Fruit fly (Drosophila melanogaster) whole organism, larva: ENCODE measurements around the gene CG1835.

Experiments
- noc ChIP-seq: fragments of 200-800 bp; sonication (Bioruptor generic); optimal IDR thresholded peaks from 3 replicates; lab custom pipeline; 2019; ENCODE audit warnings: missing biosample characterization, mild to moderate bottlenecking, missing genetic modification characterization, moderate library complexity

CG1835 gene

DNA sequence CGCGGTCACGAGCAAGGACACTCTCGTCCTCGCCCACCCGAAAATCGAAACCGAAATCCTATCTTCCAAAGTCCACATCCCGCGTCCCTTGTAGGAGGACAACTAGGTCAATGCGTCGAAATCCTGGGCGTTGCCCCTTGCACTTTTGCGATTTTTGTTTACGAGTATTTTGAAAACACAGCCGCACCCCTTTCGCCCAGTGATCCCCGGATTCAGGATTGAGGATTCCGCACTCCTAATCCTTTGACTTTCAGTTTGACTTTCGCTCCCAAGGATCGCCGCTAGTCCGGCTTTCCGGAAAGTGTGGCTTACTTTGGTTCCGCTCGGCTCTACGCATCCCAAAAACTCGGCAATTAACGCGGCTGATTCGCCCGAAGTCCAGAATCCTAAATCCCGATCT, 18.7 kb downstream of the CG1835 start:
- TF ChIP-seq noc (tag; lab: Kevin White, UChicago), result no peak

DNA sequence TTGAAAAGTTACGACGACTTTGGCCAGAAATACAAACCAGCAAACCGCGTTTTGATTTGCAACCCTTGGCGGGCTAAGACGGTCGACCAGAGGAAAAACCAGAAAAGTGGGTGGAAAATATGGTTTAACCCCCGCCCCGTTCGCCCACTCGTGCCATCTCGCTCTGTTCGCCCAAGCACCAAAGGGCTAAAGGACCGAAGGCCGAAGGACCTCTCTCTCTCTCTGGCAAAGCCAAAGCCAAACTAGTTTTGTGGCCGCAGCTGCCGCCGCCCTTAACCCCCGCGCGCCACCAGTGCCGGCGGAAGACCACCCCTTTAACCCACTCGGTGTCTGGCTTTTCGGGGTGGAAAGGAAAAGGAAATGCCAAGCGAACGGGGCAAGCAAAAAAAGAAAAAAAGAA, 25.5 kb downstream of the CG1835 start:
- no peak for TF ChIP-seq noc (tag; lab: Kevin White, UChicago)

DNA sequence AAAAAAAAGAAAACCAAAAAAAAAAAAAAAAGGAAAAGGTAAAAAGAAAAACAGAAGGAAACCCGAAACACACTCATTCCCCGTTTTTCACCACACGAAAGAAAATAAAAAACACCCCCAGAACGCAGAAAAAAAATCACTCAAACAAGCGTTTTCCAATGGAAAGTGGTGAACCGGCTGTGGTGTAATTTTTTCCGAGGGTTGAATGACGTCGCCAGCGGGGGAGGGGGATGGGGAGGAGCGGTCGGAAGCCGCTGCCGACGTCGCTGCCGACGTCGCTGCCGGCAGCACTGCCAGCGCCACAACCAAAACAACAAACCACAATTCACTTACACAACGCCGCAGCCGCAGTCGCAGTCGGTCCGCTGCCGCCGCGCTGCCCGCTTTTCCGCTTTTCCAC, 27.8 kb downstream of the CG1835 start:
- no peak for TF ChIP-seq noc (tag; lab: Kevin White, UChicago)

DNA sequence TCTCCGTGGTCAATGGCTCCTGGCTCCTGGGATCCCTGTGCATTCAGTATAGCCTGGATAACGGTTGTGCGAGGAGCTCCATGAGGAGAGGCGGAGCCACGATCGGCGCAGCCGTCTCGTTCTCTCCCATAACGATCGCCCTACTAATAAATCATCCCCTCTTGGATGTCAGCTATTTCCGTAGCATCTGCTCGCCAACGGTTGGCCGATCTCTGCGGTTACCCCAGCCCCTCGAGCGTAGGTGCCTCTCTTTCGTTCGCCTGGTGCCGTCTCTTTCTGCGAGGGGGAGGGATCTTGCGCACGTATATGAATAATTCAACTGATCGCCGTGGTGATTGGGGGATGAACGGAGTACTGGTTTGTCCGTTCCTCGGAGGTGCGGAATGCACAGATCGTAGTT, 28.7 kb downstream of the CG1835 start, which contains the start of gene run:
run (plus strand) TSS at position 217 of the 400 bp plus-strand sequence.
- no peak for TF ChIP-seq noc (tag; lab: Kevin White, UChicago)

DNA sequence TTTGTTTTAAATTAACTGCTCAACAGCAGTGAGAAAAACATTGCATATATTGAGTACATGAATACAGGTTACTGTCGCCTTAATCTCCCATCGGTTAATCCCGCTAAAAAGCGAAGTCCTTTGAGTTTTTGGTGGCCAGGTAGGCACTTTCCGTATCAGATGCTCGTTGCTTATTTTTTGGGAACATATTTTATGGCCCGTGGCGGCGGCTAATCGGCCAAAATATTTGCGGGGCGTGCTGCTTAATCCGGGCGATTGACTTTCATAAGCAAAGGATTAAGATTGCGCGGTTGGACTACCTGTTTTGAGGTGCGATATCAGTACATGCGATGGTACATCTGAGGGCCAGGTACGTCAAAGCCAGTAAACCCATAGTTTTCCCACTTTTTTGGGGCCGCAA, 29.5 kb downstream of the CG1835 start:
- no peak for TF ChIP-seq noc (tag; lab: Kevin White, UChicago)

DNA sequence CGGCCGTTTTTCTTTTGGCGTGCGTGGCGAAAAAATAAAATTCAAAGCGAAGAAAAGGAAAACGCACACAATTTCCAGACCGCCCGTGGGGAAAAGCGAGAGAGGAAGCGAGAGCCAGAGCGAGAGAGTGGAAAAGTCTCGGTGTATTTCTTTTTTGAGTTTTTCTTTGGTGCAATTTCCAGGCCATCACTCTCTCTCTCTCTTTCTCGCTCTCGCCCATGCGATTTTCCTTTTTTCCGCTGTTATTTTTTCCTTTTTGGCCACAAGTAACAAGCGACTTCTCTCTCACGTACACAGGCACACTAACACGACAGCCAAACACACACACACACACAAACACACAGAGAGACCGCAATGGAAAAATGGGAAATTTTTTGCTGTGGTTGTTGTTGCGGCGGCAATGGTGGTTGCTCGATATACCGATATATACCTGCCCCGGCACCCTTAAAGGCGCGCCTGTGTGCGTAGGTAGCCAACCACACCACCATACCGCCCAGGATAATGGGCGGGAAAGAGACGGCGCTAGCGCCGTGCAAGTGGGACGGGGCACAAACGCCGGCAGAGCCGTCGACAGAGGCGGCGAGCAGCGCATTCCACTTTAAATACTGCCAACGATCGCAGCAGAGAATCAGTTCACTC, 32.2 kb downstream of the CG1835 start:
- TF ChIP-seq noc (tag; lab: Kevin White, UChicago), result no peak

DNA sequence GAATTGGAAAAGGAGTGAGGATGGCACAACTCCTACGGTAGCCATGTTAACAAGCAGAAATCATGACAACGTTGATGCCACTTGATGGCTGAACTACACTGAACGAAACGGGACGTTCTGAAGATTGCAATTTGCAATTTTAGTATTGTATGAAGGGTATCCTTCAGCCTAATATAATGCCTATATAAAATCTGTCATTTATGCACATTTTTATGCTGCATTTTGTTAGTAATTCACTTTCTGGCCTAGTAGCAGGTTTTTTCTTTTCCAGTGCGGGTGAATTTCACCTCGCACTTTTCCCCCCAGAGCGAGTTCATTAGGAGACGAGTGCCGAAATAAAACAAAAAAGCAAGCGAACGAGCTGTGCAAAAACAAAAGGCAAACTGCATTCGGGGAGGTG, 41.2 kb downstream of the CG1835 start:
- TF ChIP-seq noc (tag; lab: Kevin White, UChicago), result no peak

DNA sequence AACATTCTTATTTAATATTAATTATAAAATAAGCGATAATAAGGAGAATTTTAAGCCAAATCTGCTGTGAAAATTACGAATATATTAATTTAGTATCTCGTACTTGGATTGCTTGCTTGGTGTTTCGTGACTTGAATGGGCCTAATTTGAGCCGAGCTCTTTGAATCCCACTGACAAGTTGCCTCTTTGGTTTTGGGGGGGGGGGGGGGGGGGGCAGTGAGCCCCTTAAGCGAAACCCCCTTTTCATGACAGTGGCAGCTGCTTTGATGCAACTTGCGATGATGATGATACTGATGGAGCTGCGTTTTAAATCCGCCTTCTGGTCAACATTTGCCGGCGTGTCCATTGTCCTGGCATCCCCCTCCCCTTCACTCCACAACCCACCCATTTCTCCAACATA, 42.6 kb downstream of the CG1835 start:
- TF ChIP-seq noc (tag; lab: Kevin White, UChicago), result no peak

DNA sequence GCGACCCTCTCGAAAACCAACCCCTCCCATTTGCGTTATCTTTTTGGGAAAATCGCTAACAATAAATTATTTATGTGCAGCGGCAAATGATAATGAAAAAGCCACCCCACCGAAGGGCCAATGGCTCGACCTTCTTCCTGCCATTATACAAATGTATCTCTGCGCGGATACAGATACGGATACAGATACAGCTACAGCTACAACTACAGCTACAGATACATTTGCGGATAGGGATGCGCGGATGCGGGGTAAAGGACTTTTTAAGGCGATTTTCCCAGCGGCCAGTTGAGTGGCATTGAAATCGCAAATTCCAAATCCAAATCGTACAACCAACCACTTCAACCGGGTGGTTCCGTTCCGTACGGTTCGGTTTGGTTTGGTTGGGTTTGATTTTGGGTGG, 48.0 kb downstream of the CG1835 start:
- no peak for TF ChIP-seq noc (tag; lab: Kevin White, UChicago)

DNA sequence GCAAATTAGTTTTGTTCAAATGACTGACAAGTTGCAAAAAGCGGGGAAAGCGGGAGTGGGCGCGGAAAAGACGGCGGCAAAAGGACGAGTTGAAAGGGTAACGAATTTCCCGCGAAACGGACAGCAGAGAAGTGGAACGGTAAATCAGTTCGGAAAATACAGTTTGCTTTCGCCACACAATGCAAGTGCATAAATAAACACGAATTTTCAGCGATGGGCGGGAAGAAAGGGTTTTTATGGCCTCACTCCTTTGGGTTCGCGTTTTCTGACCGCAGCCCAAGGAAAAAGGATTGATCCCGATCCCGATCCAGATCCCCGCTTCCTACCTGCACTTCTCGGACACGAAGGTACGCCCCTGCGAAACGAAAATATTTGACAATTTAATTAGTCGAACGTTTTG, 51.6 kb downstream of the CG1835 start:
- TF ChIP-seq noc (tag; lab: Kevin White, UChicago), result no peak

DNA sequence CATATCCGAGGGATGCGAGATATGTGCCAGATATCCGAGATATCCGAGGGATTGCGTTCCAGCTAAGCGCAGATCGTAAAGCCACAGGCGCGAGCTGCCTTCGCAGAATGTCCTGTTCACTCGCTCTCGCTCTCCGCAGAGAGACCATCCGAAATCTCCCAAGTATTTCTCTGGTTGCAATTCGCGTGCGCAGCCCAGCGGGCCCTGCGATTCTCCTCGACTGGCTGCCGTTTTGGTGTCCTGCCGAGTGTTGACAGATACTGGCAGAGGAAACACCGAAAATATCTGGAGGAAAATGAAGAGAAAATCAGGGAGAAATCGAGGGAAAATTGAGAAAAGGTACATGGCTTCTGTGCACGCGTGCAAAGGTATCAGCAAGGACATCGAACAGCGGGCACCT, 55.7 kb downstream of the CG1835 start:
- no peak for TF ChIP-seq noc (tag; lab: Kevin White, UChicago)
